Fruit fly (Drosophila melanogaster): ENCODE data around the gene Dpy-30L2.

Gene Dpy-30L2

dm6 chr3L:4025738-4026505, 21.6 kb downstream of the Dpy-30L2 start, which contains the start of gene CG11594 (continued):
- TF ChIP-seq CG34376 (GFP tag; optimal IDR thresholded peaks at IDR 0.05) (peak; percentile 60), stc (GFP tag; IDR thresholded peaks at IDR 0.05) (0 out of 2 replicates have a peak, but pooled peaks have one; percentile 12), YL-1 (GFP tag; optimal IDR thresholded peaks at IDR 0.05) (no peak), BEAF-32 (GFP tag; optimal IDR thresholded peaks at IDR 0.05) (no peak), otp (GFP tag; IDR thresholded peaks at IDR 0.05) (no peak), ATbp (GFP tag; optimal IDR thresholded peaks at IDR 0.05) (peak; percentile 41), CG10462 (GFP tag; optimal IDR thresholded peaks at IDR 0.05) (no peak), caup (GFP tag; optimal IDR thresholded peaks at IDR 0.05; ENCODE audit: severe bottlenecking) (peak; percentile 75), CG16863 (GFP tag; optimal IDR thresholded peaks at IDR 0.05) (no peak), CG11560 (tag; IDR thresholded peaks at IDR 0.05) (no peak), ac (GFP tag; optimal IDR thresholded peaks at IDR 0.05) (no peak), Antp (GFP tag; optimal IDR thresholded peaks at IDR 0.05) (no peak), gro (GFP tag; optimal IDR thresholded peaks at IDR 0.05) (no peak), dmrt11E (tag; optimal IDR thresholded peaks at IDR 0.05) (no peak), mirr (GFP tag; optimal IDR thresholded peaks at IDR 0.05) (peak; percentile 22), Hand (GFP tag; optimal IDR thresholded peaks at IDR 0.05) (no peak), sens (GFP tag) (peak; percentile 62), CG3163 (GFP tag; optimal IDR thresholded peaks at IDR 0.05) (peak; percentile 3), ranshi (GFP tag; IDR thresholded peaks at IDR 0.05) (peak; percentile 46; the same call in 1 of the 2 replicates), bowl (GFP tag; IDR thresholded peaks at IDR 0.05) (no peak), CG7987 (GFP tag; optimal IDR thresholded peaks at IDR 0.05) (peak; percentile 49), NC2α (GFP tag; optimal IDR thresholded peaks at IDR 0.05) (no peak), vvl (GFP tag; IDR thresholded peaks at IDR 0.05) (peak; percentile 36), ken (GFP tag; IDR thresholded peaks at IDR 0.05) (0 out of 3 replicates have a peak, but pooled peaks have one; percentile 27), CG10543 (GFP tag; optimal IDR thresholded peaks at IDR 0.05) (peak; percentile 40), lab (GFP tag; optimal IDR thresholded peaks at IDR 0.05) (peak; percentile 76), knrl (GFP tag; IDR thresholded peaks at IDR 0.05; ENCODE audit: partially characterized antibody) (no peak), sd (tag; optimal IDR thresholded peaks at IDR 0.05) (no peak), Dip2 (GFP tag; IDR thresholded peaks at IDR 0.05) (no peak), grn (GFP tag; optimal IDR thresholded peaks at IDR 0.05) (peak; percentile 92), dpn (GFP tag; optimal IDR thresholded peaks at IDR 0.05) (peak in 1 of 2 experiments; percentile 51), CG4730 (GFP tag; IDR thresholded peaks at IDR 0.05) (no peak), Ravus (GFP tag; IDR thresholded peaks at IDR 0.05) (no peak), Hsf (GFP tag; optimal IDR thresholded peaks at IDR 0.05) (peak; percentile 2), CG15514 (GFP tag; optimal IDR thresholded peaks at IDR 0.05) (peak; percentile 65), CG15269 (tag; optimal IDR thresholded peaks at IDR 0.05) (peak; percentile 39), Hmx (GFP tag; optimal IDR thresholded peaks at IDR 0.05) (no peak), fd102C (GFP tag; optimal IDR thresholded peaks at IDR 0.05) (no peak), vnd (GFP tag; IDR thresholded peaks at IDR 0.05; ENCODE audit: partially characterized antibody) (no peak), ci (GFP tag; IDR thresholded peaks at IDR 0.05) (peak; percentile 9; the same call in 1 of the 3 replicates), Dip3 (GFP tag; optimal IDR thresholded peaks at IDR 0.05) (no peak), CG10209 (GFP tag; optimal IDR thresholded peaks at IDR 0.05) (peak; percentile 42), prd (optimal IDR thresholded peaks at IDR 0.05) (no peak), prd (GFP tag; IDR thresholded peaks at IDR 0.05) (no peak), btn (GFP tag; optimal IDR thresholded peaks at IDR 0.05) (no peak), CG11695 (GFP tag; IDR thresholded peaks at IDR 0.05) (0 out of 3 replicates have a peak, but pooled peaks have one; percentile 23), CG9817 (tag; optimal IDR thresholded peaks at IDR 0.05) (peak; percentile 48), CG14050 (GFP tag; IDR thresholded peaks at IDR 0.05) (no peak), CG14441 (GFP tag; IDR thresholded peaks at IDR 0.05) (peak; percentile 47; the same call in 1 of the 2 replicates)

Data from whole organism, embryonic.